Worm (Caenorhabditis elegans): ENCODE results near the gene col-170.

ce11 chrX:6355030-6355635, 23.6 kb downstream of the col-170 start, which contains the start of gene C03B1.5:
- no peak for TF ChIP-seq pag-3 (tag; optimal IDR thresholded peaks at IDR 0.05; ENCODE audit: borderline replicate concordance)
- TF ChIP-seq pha-4 (tag; optimal IDR thresholded peaks at IDR 0.05) = no peak
- no peak for TF ChIP-seq syd-9 (tag; optimal IDR thresholded peaks at IDR 0.05)
- TF ChIP-seq lin-11 (tag; optimal IDR thresholded peaks at IDR 0.05) = no peak
- TF ChIP-seq ceh-6 (GFP tag; optimal IDR thresholded peaks at IDR 0.05) = no peak
- no peak for TF ChIP-seq ceh-19 (GFP tag; optimal IDR thresholded peaks at IDR 0.05)
